Fruit fly (Drosophila melanogaster): ENCODE data around the gene Clp.

Gene Clp

dm6 chr2L:855052-855547 is 35.3 kb downstream of the Clp start, which contains the start of gene CG13949 (continued):
- peak; percentile 60 for TF ChIP-seq CG7556 (GFP tag; optimal IDR thresholded peaks at IDR 0.05)
- TF ChIP-seq esg (GFP tag; conservative IDR thresholded peaks at IDR 0.05) = peak; percentile 44; the same call in 1 of the 2 replicates
- TF ChIP-seq CG2116 (GFP tag; optimal IDR thresholded peaks at IDR 0.05) = peak; percentile 54
- TF ChIP-seq CG10959 (GFP tag; IDR thresholded peaks at IDR 0.05) = peak; percentile 99
- TF ChIP-seq CG7987 (GFP tag; optimal IDR thresholded peaks at IDR 0.05) = no peak
- no peak for TF ChIP-seq HLHmδ (GFP tag; optimal IDR thresholded peaks at IDR 0.05)
- no peak for TF ChIP-seq aop (GFP tag; IDR thresholded peaks at IDR 0.05)
- peak; percentile 57 for TF ChIP-seq zfh2 (GFP tag; optimal IDR thresholded peaks at IDR 0.05)
- no peak for TF ChIP-seq D19A (tag; optimal IDR thresholded peaks at IDR 0.05)
- TF ChIP-seq CG10979 (tag; optimal IDR thresholded peaks at IDR 0.05) = peak; percentile 53
- no peak for TF ChIP-seq Dad (GFP tag; optimal IDR thresholded peaks at IDR 0.05)
- TF ChIP-seq CG6689 (GFP tag; IDR thresholded peaks at IDR 0.05) = peak; percentile 65
- peak; percentile 12 for TF ChIP-seq CG6765 (GFP tag; optimal IDR thresholded peaks at IDR 0.05)
- TF ChIP-seq CG4707 (GFP tag; optimal IDR thresholded peaks at IDR 0.05) = no peak
- peak; percentile 34 for TF ChIP-seq CG8388 (GFP tag; optimal IDR thresholded peaks at IDR 0.05)
- no peak for TF ChIP-seq CG6654 (GFP tag; optimal IDR thresholded peaks at IDR 0.05)
- TF ChIP-seq unpg (GFP tag; optimal IDR thresholded peaks at IDR 0.05) = peak; percentile 70
- peak; percentile 35 for TF ChIP-seq Ravus (GFP tag; IDR thresholded peaks at IDR 0.05)
- TF ChIP-seq mam (GFP tag; optimal IDR thresholded peaks at IDR 0.05) = peak; percentile 65
- TF ChIP-seq kni (GFP tag; optimal IDR thresholded peaks at IDR 0.05) = no peak
- peak; percentile 72 for TF ChIP-seq CG11247 (GFP tag; IDR thresholded peaks at IDR 0.05)
- TF ChIP-seq vfl (GFP tag; optimal IDR thresholded peaks at IDR 0.05) = no peak
- peak; percentile 64 for TF ChIP-seq HLH3B (GFP tag; IDR thresholded peaks at IDR 0.05)
- peak; percentile 55 for TF ChIP-seq Fer1 (GFP tag; optimal IDR thresholded peaks at IDR 0.05)
- peak; percentile 60 for TF ChIP-seq maf-S (GFP tag; optimal IDR thresholded peaks at IDR 0.05)
- no peak for TF ChIP-seq lov (optimal IDR thresholded peaks at IDR 0.05)
- TF ChIP-seq lov (GFP tag; IDR thresholded peaks at IDR 0.05) = no peak
- peak; percentile 33 for TF ChIP-seq Atf-2 (GFP tag; optimal IDR thresholded peaks at IDR 0.05)
- TF ChIP-seq CG14667 (GFP tag; IDR thresholded peaks at IDR 0.05) = peak; percentile 51; the same call in 1 of the 2 replicates
- TF ChIP-seq zen2 (GFP tag; IDR thresholded peaks at IDR 0.05; ENCODE audit: partially characterized antibody) = no peak
- peak; percentile 70 for TF ChIP-seq CG18599 (GFP tag; optimal IDR thresholded peaks at IDR 0.05)
- TF ChIP-seq slp2 (GFP tag; optimal IDR thresholded peaks at IDR 0.05) = peak; percentile 46
- TF ChIP-seq p53 (GFP tag; optimal IDR thresholded peaks at IDR 0.05) = peak; percentile 14
- no peak for TF ChIP-seq abd-A (tag; optimal IDR thresholded peaks at IDR 0.05)
- TF ChIP-seq ken (GFP tag; IDR thresholded peaks at IDR 0.05) = peak; percentile 88
- no peak for TF ChIP-seq danr (GFP tag; IDR thresholded peaks at IDR 0.05)
- peak; percentile 37 for TF ChIP-seq Nf-YA (GFP tag; IDR thresholded peaks at IDR 0.05)
- TF ChIP-seq CG10267 (tag; optimal IDR thresholded peaks at IDR 0.05) = peak; percentile 72
- TF ChIP-seq dimm (GFP tag; IDR thresholded peaks at IDR 0.05) = no peak
- peak; percentile 66 for TF ChIP-seq phol (tag; optimal IDR thresholded peaks at IDR 0.05)
- peak; percentile 66 for TF ChIP-seq CG17829 (tag; optimal IDR thresholded peaks at IDR 0.05)
- peak; percentile 73 for TF ChIP-seq B-H1 (GFP tag; IDR thresholded peaks at IDR 0.05)
- TF ChIP-seq unc-4 (GFP tag; IDR thresholded peaks at IDR 0.05; ENCODE audit: partially characterized antibody) = peak; percentile 44; the same call in 1 of the 2 replicates
- peak; percentile 31 for TF ChIP-seq Bdp1 (GFP tag; optimal IDR thresholded peaks at IDR 0.05)
- peak; percentile 63 for TF ChIP-seq hkb (optimal IDR thresholded peaks at IDR 0.05)
- peak; percentile 85 for TF ChIP-seq hkb (GFP tag; IDR thresholded peaks at IDR 0.05)
- peak; percentile 51 for TF ChIP-seq Hr3 (GFP tag; optimal IDR thresholded peaks at IDR 0.05)
- no peak for TF ChIP-seq CG8281 (tag; optimal IDR thresholded peaks at IDR 0.05)
- TF ChIP-seq az2 (GFP tag; optimal IDR thresholded peaks at IDR 0.05) = peak; percentile 56
- no peak for TF ChIP-seq CG8089 (GFP tag; optimal IDR thresholded peaks at IDR 0.05)
- TF ChIP-seq CG3847 (GFP tag; IDR thresholded peaks at IDR 0.05) = peak; percentile 92
- TF ChIP-seq CG18262 (tag; optimal IDR thresholded peaks at IDR 0.05) = peak; percentile 59
